Worm (Caenorhabditis elegans): ENCODE data around the gene mig-14.

The mig-14 gene

ce11 chrII:13721218-13721617, 20.3 kb upstream of the mig-14 start, which contains the start of gene sre-46:
sre-46 (minus strand) TSS chrII:13721318.
- TF ChIP-seq ref-1 (GFP tag; conservative IDR thresholded peaks at IDR 0.05) (no peak), tab-1 (GFP tag; IDR thresholded peaks at IDR 0.05) (no peak), ztf-23 (GFP tag; IDR thresholded peaks at IDR 0.05) (no peak), med-1 (GFP tag; optimal IDR thresholded peaks at IDR 0.05; ENCODE audit: insufficient read depth) (no peak), klf-2 (GFP tag; conservative IDR thresholded peaks at IDR 0.05) (no peak), cog-1 (tag; optimal IDR thresholded peaks at IDR 0.05) (no peak), ztf-29 (GFP tag; IDR thresholded peaks at IDR 0.05) (no peak), flt-1 (GFP tag; IDR thresholded peaks at IDR 0.05) (no peak)

- no peak for TF ChIP-seq ztf-23 (GFP tag; IDR thresholded peaks at IDR 0.05)
- no peak for TF ChIP-seq ref-1 (GFP tag; conservative IDR thresholded peaks at IDR 0.05)
- no peak for TF ChIP-seq cog-1 (tag; optimal IDR thresholded peaks at IDR 0.05)
- TF ChIP-seq ztf-29 (GFP tag; IDR thresholded peaks at IDR 0.05), result no peak
- no peak for TF ChIP-seq tab-1 (GFP tag; IDR thresholded peaks at IDR 0.05)
- TF ChIP-seq klf-2 (GFP tag; conservative IDR thresholded peaks at IDR 0.05), result no peak
- TF ChIP-seq T22C8.4 (GFP tag; IDR thresholded peaks at IDR 0.05), result no peak
Observed at ce11 chrII:13722763-13723162, 18.8 kb upstream of the mig-14 start, which contains the start of gene Y54G9A.5. Y54G9A.5 (plus strand) TSS chrII:13723007.

ce11 chrII:13723754-13724153, 17.8 kb upstream of the mig-14 start:
- TF ChIP-seq cog-1 (tag; optimal IDR thresholded peaks at IDR 0.05) (no peak), ztf-29 (GFP tag; IDR thresholded peaks at IDR 0.05) (no peak)

- TF ChIP-seq T22C8.4 (GFP tag; IDR thresholded peaks at IDR 0.05) (no peak), med-1 (GFP tag; optimal IDR thresholded peaks at IDR 0.05; ENCODE audit: insufficient read depth) (no peak), ztf-29 (GFP tag; IDR thresholded peaks at IDR 0.05) (no peak), klf-2 (GFP tag; conservative IDR thresholded peaks at IDR 0.05) (no peak), ztf-23 (GFP tag; IDR thresholded peaks at IDR 0.05) (no peak), tab-1 (GFP tag; IDR thresholded peaks at IDR 0.05) (no peak), ref-1 (GFP tag; conservative IDR thresholded peaks at IDR 0.05) (no peak), flt-1 (GFP tag; IDR thresholded peaks at IDR 0.05) (no peak), cog-1 (tag; optimal IDR thresholded peaks at IDR 0.05) (no peak)
Observed at ce11 chrII:13725793-13726192, 15.7 kb upstream of the mig-14 start, which contains the start of the genes Y54G9A.7 and bub-3. Y54G9A.7 (minus strand) TSS chrII:13725799. bub-3 (plus strand) TSS chrII:13726062.

- TF ChIP-seq T22C8.4 (GFP tag; IDR thresholded peaks at IDR 0.05) (no peak), flt-1 (GFP tag; IDR thresholded peaks at IDR 0.05) (no peak), klf-2 (GFP tag; conservative IDR thresholded peaks at IDR 0.05) (no peak), tab-1 (GFP tag; IDR thresholded peaks at IDR 0.05) (no peak), ref-1 (GFP tag; conservative IDR thresholded peaks at IDR 0.05) (no peak), cog-1 (tag; optimal IDR thresholded peaks at IDR 0.05) (no peak), ztf-23 (GFP tag; IDR thresholded peaks at IDR 0.05) (no peak), med-1 (GFP tag; optimal IDR thresholded peaks at IDR 0.05; ENCODE audit: insufficient read depth) (no peak), ztf-29 (GFP tag; IDR thresholded peaks at IDR 0.05) (no peak)
Observed at ce11 chrII:13729416-13729815, 12.1 kb upstream of the mig-14 start, which contains the start of gene Y54G9A.9. Y54G9A.9 (plus strand) TSS chrII:13729716.

ce11 chrII:13732146-13732545, 9.4 kb upstream of the mig-14 start:
- no peak for TF ChIP-seq med-1 (GFP tag; optimal IDR thresholded peaks at IDR 0.05; ENCODE audit: insufficient read depth)
- no peak for TF ChIP-seq flt-1 (GFP tag; IDR thresholded peaks at IDR 0.05)
- TF ChIP-seq ref-1 (GFP tag; conservative IDR thresholded peaks at IDR 0.05), result no peak
- no peak for TF ChIP-seq ztf-23 (GFP tag; IDR thresholded peaks at IDR 0.05)
- no peak for TF ChIP-seq klf-2 (GFP tag; conservative IDR thresholded peaks at IDR 0.05)
- TF ChIP-seq ztf-29 (GFP tag; IDR thresholded peaks at IDR 0.05), result no peak
- TF ChIP-seq cog-1 (tag; optimal IDR thresholded peaks at IDR 0.05), result no peak
- TF ChIP-seq tab-1 (GFP tag; IDR thresholded peaks at IDR 0.05), result no peak
- TF ChIP-seq T22C8.4 (GFP tag; IDR thresholded peaks at IDR 0.05), result no peak

- TF ChIP-seq T22C8.4 (GFP tag; IDR thresholded peaks at IDR 0.05), result no peak
- no peak for TF ChIP-seq flt-1 (GFP tag; IDR thresholded peaks at IDR 0.05)
Observed at ce11 chrII:13732577-13732976, 9.0 kb upstream of the mig-14 start.

- TF ChIP-seq med-1 (GFP tag; optimal IDR thresholded peaks at IDR 0.05; ENCODE audit: insufficient read depth) (no peak), tab-1 (GFP tag; IDR thresholded peaks at IDR 0.05) (no peak), T22C8.4 (GFP tag; IDR thresholded peaks at IDR 0.05) (no peak), ztf-23 (GFP tag; IDR thresholded peaks at IDR 0.05) (no peak), flt-1 (GFP tag; IDR thresholded peaks at IDR 0.05) (no peak), cog-1 (tag; optimal IDR thresholded peaks at IDR 0.05) (no peak), ref-1 (GFP tag; conservative IDR thresholded peaks at IDR 0.05) (no peak), klf-2 (GFP tag; conservative IDR thresholded peaks at IDR 0.05) (no peak), ztf-29 (GFP tag; IDR thresholded peaks at IDR 0.05) (no peak)
Observed at ce11 chrII:13736089-13736488, 5.4 kb upstream of the mig-14 start, which contains the start of gene R06B9.5. R06B9.5 (plus strand) TSS chrII:13736320.

- no peak for TF ChIP-seq flt-1 (GFP tag; IDR thresholded peaks at IDR 0.05)
- TF ChIP-seq tab-1 (GFP tag; IDR thresholded peaks at IDR 0.05), result no peak
- TF ChIP-seq ref-1 (GFP tag; conservative IDR thresholded peaks at IDR 0.05), result no peak
- TF ChIP-seq cog-1 (tag; optimal IDR thresholded peaks at IDR 0.05), result no peak
- no peak for TF ChIP-seq med-1 (GFP tag; optimal IDR thresholded peaks at IDR 0.05; ENCODE audit: insufficient read depth)
Observed at ce11 chrII:13736906-13737305, 4.6 kb upstream of the mig-14 start.

- TF ChIP-seq ref-1 (GFP tag; conservative IDR thresholded peaks at IDR 0.05) (no peak), med-1 (GFP tag; optimal IDR thresholded peaks at IDR 0.05; ENCODE audit: insufficient read depth) (no peak), T22C8.4 (GFP tag; IDR thresholded peaks at IDR 0.05) (no peak), flt-1 (GFP tag; IDR thresholded peaks at IDR 0.05) (no peak), klf-2 (GFP tag; conservative IDR thresholded peaks at IDR 0.05) (no peak), tab-1 (GFP tag; IDR thresholded peaks at IDR 0.05) (no peak), ztf-23 (GFP tag; IDR thresholded peaks at IDR 0.05) (no peak)
Observed at ce11 chrII:13737751-13738525, 3.6 kb upstream of the mig-14 start.

Data from whole organism, midembryonic.